Worm (Caenorhabditis elegans): Measurements from ENCODE around the gene gst-23.

The gst-23 gene

ce11 chrV:3227373-3227772 lies 15.7 kb upstream of the gst-23 start, which contains the start of gene K08D9.2:
Gene K08D9.2 (plus strand): TSS chrV:3227673.
- no peak for TF ChIP-seq aha-1 (tag)
- no peak for TF ChIP-seq daf-8 (GFP tag; IDR thresholded peaks at IDR 0.05)
- TF ChIP-seq dve-1 (tag; optimal IDR thresholded peaks at IDR 0.05; ENCODE audit: insufficient read depth): no peak
- no peak for TF ChIP-seq nhr-25 (tag; optimal IDR thresholded peaks at IDR 0.05; ENCODE audit: borderline replicate concordance, insufficient read depth)
- TF ChIP-seq hlh-11 (tag; optimal IDR thresholded peaks at IDR 0.05): no peak
- no peak for TF ChIP-seq sdz-12 (GFP tag; optimal IDR thresholded peaks at IDR 0.05)
- TF ChIP-seq nhr-77 (tag; optimal IDR thresholded peaks at IDR 0.05): no peak
- TF ChIP-seq rbr-2 (tag; optimal IDR thresholded peaks at IDR 0.05): no peak
- TF ChIP-seq zip-2 (tag; optimal IDR thresholded peaks at IDR 0.05): no peak
- TF ChIP-seq unc-62 (GFP tag; optimal IDR thresholded peaks at IDR 0.05 in 1 of 2): no peak
- TF ChIP-seq unc-62 (tag; optimal IDR thresholded peaks at IDR 0.05): no peak
- TF ChIP-seq Y75B8A.6 (GFP tag; IDR thresholded peaks at IDR 0.05): no peak
- TF ChIP-seq mes-2 (tag; optimal IDR thresholded peaks at IDR 0.05; ENCODE audit: poor library complexity, severe bottlenecking): no peak
- TF ChIP-seq ceh-82 (tag; optimal IDR thresholded peaks at IDR 0.05): no peak
- no peak for TF ChIP-seq madf-5 (GFP tag; IDR thresholded peaks at IDR 0.05)

DNA sequence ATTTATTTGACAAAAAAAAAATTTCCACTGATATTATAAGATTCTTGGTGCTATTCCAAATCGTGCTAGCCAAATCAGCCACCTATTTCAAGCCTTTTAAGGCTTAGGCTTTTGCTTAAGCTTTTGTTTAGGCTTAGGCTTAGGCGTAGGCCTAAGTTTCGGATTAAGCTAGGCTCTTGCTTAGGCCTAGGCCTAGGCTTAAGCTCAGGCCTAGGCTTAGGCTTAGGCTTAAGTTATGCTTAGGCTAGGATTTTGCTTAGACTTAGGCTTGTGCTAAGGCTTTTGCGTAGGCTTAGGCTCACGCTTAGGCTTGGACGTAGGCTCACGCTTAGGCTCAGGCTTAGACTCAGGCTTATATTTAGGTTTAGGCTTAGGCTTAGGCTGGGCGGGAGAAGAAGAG lies 12.9 kb upstream of the gst-23 start:
- TF ChIP-seq arid-1 (GFP tag; conservative IDR thresholded peaks at IDR 0.05) (no peak), ceh-20 (GFP tag; IDR thresholded peaks at IDR 0.05) (no peak), ZK337.2 (GFP tag; IDR thresholded peaks at IDR 0.05) (no peak), ces-1 (GFP tag; optimal IDR thresholded peaks at IDR 0.05) (no peak), madf-9 (GFP tag; conservative IDR thresholded peaks at IDR 0.05) (no peak), ztf-7 (tag; optimal IDR thresholded peaks at IDR 0.05) (no peak), set-16 (GFP tag; IDR thresholded peaks at IDR 0.05) (no peak), egl-27 (tag; optimal IDR thresholded peaks at IDR 0.05) (no peak), Y105C5A.15 (GFP tag; IDR thresholded peaks at IDR 0.05) (no peak)

ce11 chrV:3230597-3230996 lies 12.5 kb upstream of the gst-23 start, which contains the start of gene K08D9.10:
Gene K08D9.10 (plus strand): TSS chrV:3230897.
- TF ChIP-seq nhr-77 (tag; optimal IDR thresholded peaks at IDR 0.05) (no peak), madf-9 (GFP tag; conservative IDR thresholded peaks at IDR 0.05) (no peak), lsy-2 (tag; optimal IDR thresholded peaks at IDR 0.05) (no peak), php-3 (GFP tag; IDR thresholded peaks at IDR 0.05) (no peak), hlh-30 (tag; optimal IDR thresholded peaks at IDR 0.05; ENCODE audit: insufficient read depth) (no peak), gei-8 (GFP tag; optimal IDR thresholded peaks at IDR 0.05) (no peak), lin-13 (GFP tag; optimal IDR thresholded peaks at IDR 0.05) (no peak), Y5F2A.4 (GFP tag; optimal IDR thresholded peaks at IDR 0.05) (no peak), cey-2 (tag; optimal IDR thresholded peaks at IDR 0.05; ENCODE audit: borderline replicate concordance, insufficient read depth) (no peak), zip-11 (GFP tag; IDR thresholded peaks at IDR 0.05) (no peak), ceh-82 (tag; optimal IDR thresholded peaks at IDR 0.05) (no peak), nhr-76 (tag; optimal IDR thresholded peaks at IDR 0.05) (no peak), madf-5 (GFP tag; IDR thresholded peaks at IDR 0.05) (no peak), attf-4 (tag; optimal IDR thresholded peaks at IDR 0.05) (no peak), mep-1 (tag; optimal IDR thresholded peaks at IDR 0.05) (no peak), F10B5.3 (tag; optimal IDR thresholded peaks at IDR 0.05) (no peak), tra-1 (GFP tag; IDR thresholded peaks at IDR 0.05) (no peak)

- TF ChIP-seq tag-97 (GFP tag; IDR thresholded peaks at IDR 0.05) (no peak), ZK546.5 (tag; optimal IDR thresholded peaks at IDR 0.05) (no peak), nhr-28 (tag; optimal IDR thresholded peaks at IDR 0.05) (no peak), vab-7 (GFP tag; IDR thresholded peaks at IDR 0.05) (no peak), R02D3.7 (tag; optimal IDR thresholded peaks at IDR 0.05) (no peak), lin-1 (GFP tag; IDR thresholded peaks at IDR 0.05) (no peak), ZK337.2 (GFP tag; IDR thresholded peaks at IDR 0.05) (no peak), mes-2 (tag; optimal IDR thresholded peaks at IDR 0.05; ENCODE audit: poor library complexity, severe bottlenecking) (no peak), nhr-237 (tag; optimal IDR thresholded peaks at IDR 0.05) (no peak), hlh-30 (tag; optimal IDR thresholded peaks at IDR 0.05; ENCODE audit: insufficient read depth) (no peak), dmd-9 (GFP tag; IDR thresholded peaks at IDR 0.05) (no peak), ceh-28 (tag; optimal IDR thresholded peaks at IDR 0.05) (no peak)
Observed at ce11 chrV:3234887-3235286, 8.2 kb upstream of the gst-23 start, which contains the start of gene K08D9.6. Gene K08D9.6 (minus strand): TSS chrV:3234987.

Data from whole organism, L4 larva.